Fruit fly (Drosophila melanogaster): ENCODE data around the gene CG13856.

Gene CG13856

DNA sequence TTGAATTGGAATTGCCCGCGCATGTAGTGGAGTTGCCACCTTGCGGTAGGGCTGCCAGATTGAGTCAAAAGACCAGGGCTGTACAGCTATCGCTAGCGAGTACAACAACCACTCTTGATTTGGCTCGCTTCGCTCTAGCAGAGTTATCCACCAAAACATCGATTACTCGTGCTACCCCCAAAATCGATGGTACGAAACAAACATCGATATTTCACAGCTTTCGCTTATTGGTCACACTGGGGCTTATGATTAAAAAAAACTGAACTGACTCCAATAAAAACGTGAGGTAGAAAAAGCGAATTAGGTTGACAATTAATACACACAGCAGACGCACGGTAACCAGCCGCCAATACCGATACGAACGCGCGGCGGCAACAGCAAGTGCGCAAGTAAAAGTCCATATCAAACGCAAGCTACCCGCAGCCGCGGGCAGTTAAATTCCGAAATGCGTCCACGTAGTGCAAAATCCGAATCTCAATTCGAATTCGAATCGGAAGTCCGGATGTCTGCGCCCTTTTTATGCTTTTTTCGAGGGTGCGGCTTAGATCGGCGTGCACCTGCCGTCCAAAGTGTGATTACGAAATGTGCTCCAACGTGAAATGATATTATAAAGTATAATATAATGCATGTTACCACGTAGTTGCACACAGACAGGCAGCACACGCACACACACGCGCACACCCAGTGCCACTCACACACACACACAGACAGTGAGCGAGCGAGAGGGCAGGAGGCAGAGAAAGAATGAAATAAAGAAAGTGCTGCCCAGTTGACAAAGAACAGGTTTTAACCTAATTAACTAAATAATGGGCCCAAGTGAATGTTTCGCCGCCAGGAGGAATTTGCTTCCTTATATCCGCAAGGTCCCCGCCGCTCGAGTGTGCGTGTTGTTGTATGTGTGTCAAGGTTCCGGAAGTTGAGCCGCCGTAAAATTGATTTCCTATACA is 45.7 kb upstream of the CG13856 start, which contains the start of gene Sar1 (continued):
- no peak for TF ChIP-seq cad (GFP tag; optimal IDR thresholded peaks at IDR 0.05)
- TF ChIP-seq CG6175 (GFP tag; IDR thresholded peaks at IDR 0.05), result no peak
- peak; percentile 51; the same call in 2 of the 3 replicates for TF ChIP-seq CG34422 (GFP tag; IDR thresholded peaks at IDR 0.05)
- TF ChIP-seq dysf (GFP tag; IDR thresholded peaks at IDR 0.05), result no peak
- no peak for TF ChIP-seq salm (tag; optimal IDR thresholded peaks at IDR 0.05)
- TF ChIP-seq CG10959 (GFP tag; IDR thresholded peaks at IDR 0.05), result no peak
- no peak for TF ChIP-seq MTF-1 (GFP tag; optimal IDR thresholded peaks at IDR 0.05; ENCODE audit: borderline replicate concordance)
- no peak; the same call in 1 of the 2 replicates for TF ChIP-seq CG4404 (GFP tag; IDR thresholded peaks at IDR 0.05)
- no peak for TF ChIP-seq Sox102F (GFP tag; optimal IDR thresholded peaks at IDR 0.05)
- TF ChIP-seq CG17385 (GFP tag; optimal IDR thresholded peaks at IDR 0.05), result no peak
- peak; percentile 58 for TF ChIP-seq B-H2 (GFP tag; optimal IDR thresholded peaks at IDR 0.05)
- no peak for TF ChIP-seq so (GFP tag; IDR thresholded peaks at IDR 0.05)
- no peak for TF ChIP-seq HLHmδ (GFP tag; optimal IDR thresholded peaks at IDR 0.05)
- no peak for TF ChIP-seq CG14441 (GFP tag; IDR thresholded peaks at IDR 0.05)
- no peak for TF ChIP-seq sr (GFP tag; IDR thresholded peaks at IDR 0.05)
- peak in 1 of 2 experiments; percentile 83 for TF ChIP-seq Eip74EF (GFP tag; optimal IDR thresholded peaks at IDR 0.05)
- TF ChIP-seq CG17186 (GFP tag; optimal IDR thresholded peaks at IDR 0.05), result peak; percentile 64
- TF ChIP-seq CG15601 (tag; optimal IDR thresholded peaks at IDR 0.05), result peak; percentile 66
- peak; percentile 98 for TF ChIP-seq CG9797 (GFP tag; optimal IDR thresholded peaks at IDR 0.05)
- no peak for TF ChIP-seq CG5953 (GFP tag; IDR thresholded peaks at IDR 0.05)
- no peak for TF ChIP-seq Max (GFP tag; optimal IDR thresholded peaks at IDR 0.05)
- TF ChIP-seq Myb (GFP tag; optimal IDR thresholded peaks at IDR 0.05), result peak; percentile 74
- no peak for TF ChIP-seq Poxn (GFP tag; IDR thresholded peaks at IDR 0.05)
- TF ChIP-seq CG6272 (GFP tag; IDR thresholded peaks at IDR 0.05), result 0 out of 2 replicates have a peak, but pooled peaks have one; percentile 19
- TF ChIP-seq ewg (GFP tag; optimal IDR thresholded peaks at IDR 0.05), result peak; percentile 18
- TF ChIP-seq CG14710 (tag; optimal IDR thresholded peaks at IDR 0.05), result peak; percentile 84
- peak; percentile 3 for TF ChIP-seq kni (GFP tag; optimal IDR thresholded peaks at IDR 0.05)
- TF ChIP-seq hbn (GFP tag; IDR thresholded peaks at IDR 0.05; ENCODE audit: partially characterized antibody), result peak; percentile 95
- TF ChIP-seq toy (GFP tag; IDR thresholded peaks at IDR 0.05), result no peak
- TF ChIP-seq Opbp (GFP tag; IDR thresholded peaks at IDR 0.05; ENCODE audit: partially characterized antibody), result peak; percentile 97
- TF ChIP-seq CG16813 (GFP tag; IDR thresholded peaks at IDR 0.05; ENCODE audit: partially characterized antibody), result peak; percentile 93
- 0 out of 2 replicates have a peak, but pooled peaks have one; percentile 9 for TF ChIP-seq H2.0 (GFP tag; IDR thresholded peaks at IDR 0.05)
- TF ChIP-seq aop (GFP tag; IDR thresholded peaks at IDR 0.05), result peak; percentile 71
- no peak for TF ChIP-seq Side (GFP tag; optimal IDR thresholded peaks at IDR 0.05)
- no peak for TF ChIP-seq ken (GFP tag; IDR thresholded peaks at IDR 0.05)
- peak in 1 of 2 experiments; percentile 26 for TF ChIP-seq crp (GFP tag; optimal IDR thresholded peaks at IDR 0.05)
- no peak for TF ChIP-seq CG30431 (GFP tag; optimal IDR thresholded peaks at IDR 0.05)
- TF ChIP-seq CG11085 (GFP tag; IDR thresholded peaks at IDR 0.05), result no peak
- TF ChIP-seq CG2120 (GFP tag; optimal IDR thresholded peaks at IDR 0.05), result peak; percentile 50
- TF ChIP-seq Six4 (GFP tag; optimal IDR thresholded peaks at IDR 0.05), result no peak
- TF ChIP-seq pb (GFP tag; optimal IDR thresholded peaks at IDR 0.05), result no peak
- TF ChIP-seq CG12071 (GFP tag; optimal IDR thresholded peaks at IDR 0.05), result no peak
- TF ChIP-seq cato (GFP tag; optimal IDR thresholded peaks at IDR 0.05; ENCODE audit: borderline replicate concordance), result no peak
- TF ChIP-seq CG6254 (GFP tag; optimal IDR thresholded peaks at IDR 0.05), result peak; percentile 16
- no peak; the same call in 1 of the 2 replicates for TF ChIP-seq HLH3B (GFP tag; IDR thresholded peaks at IDR 0.05)
- peak; percentile 89 for TF ChIP-seq trem (tag; optimal IDR thresholded peaks at IDR 0.05)
- TF ChIP-seq gsb (GFP tag; IDR thresholded peaks at IDR 0.05), result no peak
- TF ChIP-seq CG12155 (GFP tag; optimal IDR thresholded peaks at IDR 0.05), result peak; percentile 44
